Worm (Caenorhabditis elegans): ENCODE results near the gene CC8.3.

ce11 chrIV:3608547-3609222 is 33.4 kb downstream of the CC8.3 start:
- no peak for TF ChIP-seq pes-1 (GFP tag; IDR thresholded peaks at IDR 0.05)
- TF ChIP-seq ama-1 (optimal IDR thresholded peaks at IDR 0.05) = no peak
- no peak for TF ChIP-seq hmg-4 (GFP tag; optimal IDR thresholded peaks at IDR 0.05)
- no peak for TF ChIP-seq ets-7 (tag; optimal IDR thresholded peaks at IDR 0.05)
- no peak for TF ChIP-seq flt-1 (GFP tag; IDR thresholded peaks at IDR 0.05)
- no peak for TF ChIP-seq tra-4 (tag; optimal IDR thresholded peaks at IDR 0.05)
- no peak for TF ChIP-seq aly-1 (tag; optimal IDR thresholded peaks at IDR 0.05)
- TF ChIP-seq hnd-1 (tag; optimal IDR thresholded peaks at IDR 0.05) = no peak
- TF ChIP-seq sea-1 (GFP tag; conservative IDR thresholded peaks at IDR 0.05) = no peak
